Fruit fly (Drosophila melanogaster): ENCODE data around the gene Sgs7.
A peak's percentile ranks its signal among the peaks of the same experiment; 100 is the strongest.

Gene Sgs7

DNA sequence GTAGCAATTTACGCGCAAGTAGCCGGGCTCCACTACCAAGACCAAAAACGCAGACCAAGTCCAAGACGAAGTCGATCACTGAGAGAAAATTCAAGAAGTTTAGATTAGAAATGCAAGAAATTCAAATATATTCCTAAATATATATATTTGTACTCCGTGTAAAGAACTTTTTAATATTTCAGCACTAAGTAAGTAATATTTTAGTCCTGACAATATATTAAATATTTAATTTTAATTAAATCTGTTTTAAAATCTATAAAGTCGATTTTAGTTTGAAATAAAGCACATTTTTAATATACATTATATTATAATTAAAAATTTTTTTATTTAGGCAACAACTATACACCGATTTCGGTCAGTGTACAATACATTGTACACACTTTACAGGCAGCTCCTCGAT is 42.7 kb upstream of the Sgs7 start (continued):
- TF ChIP-seq Oli (tag; optimal IDR thresholded peaks at IDR 0.05), result peak; percentile 9
- TF ChIP-seq CG33557 (GFP tag; optimal IDR thresholded peaks at IDR 0.05), result no peak
- TF ChIP-seq Hr78 (GFP tag; optimal IDR thresholded peaks at IDR 0.05), result no peak
- peak; percentile 21 for TF ChIP-seq tin (GFP tag; optimal IDR thresholded peaks at IDR 0.05)
- TF ChIP-seq Hr3 (GFP tag; optimal IDR thresholded peaks at IDR 0.05), result peak; percentile 35
- TF ChIP-seq CG11504 (tag; optimal IDR thresholded peaks at IDR 0.05), result peak; percentile 72
- no peak for TF ChIP-seq knrl (GFP tag; IDR thresholded peaks at IDR 0.05; ENCODE audit: partially characterized antibody)
- TF ChIP-seq CG15479 (GFP tag; optimal IDR thresholded peaks at IDR 0.05), result no peak
- TF ChIP-seq CG15601 (tag; optimal IDR thresholded peaks at IDR 0.05), result peak; percentile 19
- TF ChIP-seq CG8089 (GFP tag; optimal IDR thresholded peaks at IDR 0.05), result no peak
- TF ChIP-seq pnt (GFP tag; optimal IDR thresholded peaks at IDR 0.05), result no peak
- no peak for TF ChIP-seq dysf (GFP tag; IDR thresholded peaks at IDR 0.05)
- TF ChIP-seq CG10147 (GFP tag; optimal IDR thresholded peaks at IDR 0.05), result peak; percentile 18

DNA sequence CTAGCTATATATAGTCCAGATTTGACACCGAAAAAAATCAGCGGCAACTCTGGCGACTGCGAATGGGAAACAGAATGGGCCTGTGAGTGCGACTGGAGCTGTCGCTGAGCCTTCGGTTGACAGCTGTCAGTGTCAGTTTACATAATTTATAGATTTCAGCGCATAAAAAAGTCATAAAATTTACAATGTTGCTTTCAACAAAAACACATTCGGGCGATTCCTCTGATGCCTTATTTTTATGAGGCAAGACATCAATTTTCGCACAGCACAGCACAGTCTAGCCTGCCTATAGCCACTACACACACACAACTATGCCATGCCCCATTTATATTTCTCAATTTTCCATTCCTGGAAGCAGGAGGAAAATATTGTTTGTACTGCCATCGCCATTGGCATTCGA is 37.3 kb upstream of the Sgs7 start:
- no peak for TF ChIP-seq Max (GFP tag; optimal IDR thresholded peaks at IDR 0.05)
- no peak for TF ChIP-seq prd (optimal IDR thresholded peaks at IDR 0.05)
- TF ChIP-seq prd (GFP tag; IDR thresholded peaks at IDR 0.05), result peak; percentile 17; the same call in 1 of the 3 replicates
- TF ChIP-seq CG10366 (GFP tag; IDR thresholded peaks at IDR 0.05), result no peak
- peak; percentile 28 for TF ChIP-seq Med (GFP tag)
- TF ChIP-seq grau (tag; optimal IDR thresholded peaks at IDR 0.05), result peak; percentile 28
- no peak for TF ChIP-seq CG2199 (GFP tag; IDR thresholded peaks at IDR 0.05)
- TF ChIP-seq Abd-B (GFP tag; optimal IDR thresholded peaks at IDR 0.05), result peak; percentile 6
- peak; percentile 33 for TF ChIP-seq sens (GFP tag)

DNA sequence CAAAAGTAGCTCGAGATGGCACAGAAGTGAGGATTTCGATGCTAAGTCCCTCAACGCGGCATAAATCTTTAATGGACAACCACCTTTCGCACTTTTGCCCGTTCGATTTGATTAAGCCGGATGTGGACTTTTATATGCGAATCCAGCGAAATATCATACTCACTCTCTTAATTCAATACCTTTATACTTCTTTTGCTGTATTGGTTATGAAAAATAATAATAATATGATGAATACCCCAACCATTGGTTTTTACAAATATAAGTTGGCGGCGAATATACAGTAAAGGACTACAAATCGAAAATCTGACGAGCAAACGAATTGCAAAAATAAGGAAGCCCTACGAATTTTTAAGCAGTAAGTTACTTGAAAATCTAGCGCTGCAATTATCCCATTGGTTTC is 36.7 kb upstream of the Sgs7 start, which contains the start of gene Vha16-3:
Gene Vha16-3 (plus strand): TSS at position 301 of the 400 bp plus-strand sequence.
- TF ChIP-seq CG17912 (GFP tag; optimal IDR thresholded peaks at IDR 0.05), result no peak
- no peak for TF ChIP-seq ash1 (GFP tag; optimal IDR thresholded peaks at IDR 0.05)

DNA sequence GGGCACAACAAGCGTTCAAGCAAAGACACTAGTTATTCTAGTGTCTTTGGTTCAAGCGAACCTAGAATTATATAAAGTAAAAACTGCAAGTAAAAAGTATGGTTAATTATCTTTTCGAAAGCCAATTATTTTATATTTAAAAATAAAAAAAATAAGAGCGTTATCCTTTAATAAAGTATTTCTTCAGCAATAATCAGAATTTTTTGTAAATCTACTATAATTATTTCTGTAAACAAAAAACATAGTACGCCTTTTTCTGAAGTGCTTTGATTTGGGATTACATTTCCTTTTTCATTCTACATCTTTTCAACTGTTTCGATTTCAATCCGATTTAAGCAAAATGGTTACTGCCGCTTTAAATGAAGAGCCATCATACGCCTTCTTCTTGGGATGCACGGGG is 35.0 kb upstream of the Sgs7 start, which contains the start of gene Vha16-2:
Gene Vha16-2 (plus strand): TSS at position 301 of the 400 bp plus-strand sequence.
- TF ChIP-seq repo (GFP tag; optimal IDR thresholded peaks at IDR 0.05), result no peak
- no peak for TF ChIP-seq danr (GFP tag; IDR thresholded peaks at IDR 0.05)
- TF ChIP-seq CG7963 (GFP tag; IDR thresholded peaks at IDR 0.05; ENCODE audit: partially characterized antibody), result no peak
- no peak for TF ChIP-seq Elba2 (GFP tag; optimal IDR thresholded peaks at IDR 0.05)
- TF ChIP-seq bbx (GFP tag; IDR thresholded peaks at IDR 0.05; ENCODE audit: partially characterized antibody), result no peak
- no peak for TF ChIP-seq grau (tag; optimal IDR thresholded peaks at IDR 0.05)
- no peak for TF ChIP-seq CG10274 (GFP tag; optimal IDR thresholded peaks at IDR 0.05)
- TF ChIP-seq lilli (GFP tag; optimal IDR thresholded peaks at IDR 0.05), result no peak
- no peak for TF ChIP-seq ash1 (GFP tag; optimal IDR thresholded peaks at IDR 0.05)
- no peak for TF ChIP-seq Oli (tag; optimal IDR thresholded peaks at IDR 0.05)
- TF ChIP-seq Poxn (GFP tag; IDR thresholded peaks at IDR 0.05), result no peak
- no peak for TF ChIP-seq CG17361 (GFP tag; IDR thresholded peaks at IDR 0.05)
- TF ChIP-seq CG7372 (GFP tag; IDR thresholded peaks at IDR 0.05), result no peak

DNA sequence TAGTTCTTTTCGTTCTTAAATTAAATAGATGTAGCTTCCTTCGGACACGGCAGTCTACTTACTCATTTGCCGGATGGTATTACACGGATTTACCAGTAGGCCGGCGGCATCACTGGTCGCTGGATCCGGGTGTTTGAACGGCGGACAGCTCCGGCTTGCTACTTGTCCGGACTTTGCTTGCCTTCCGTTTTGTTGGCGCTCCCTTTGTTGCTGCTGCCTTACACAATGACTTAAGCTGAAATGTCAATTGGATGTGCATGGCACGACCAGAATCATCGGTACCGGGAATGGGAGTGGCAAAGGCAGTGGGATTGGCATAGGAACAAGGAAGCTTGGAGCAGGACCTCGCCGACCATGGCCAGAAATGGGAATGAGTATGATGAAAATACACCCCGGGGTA is 29.4 kb upstream of the Sgs7 start:
- TF ChIP-seq Ets65A (GFP tag) (peak; percentile 80), Med (GFP tag) (peak; percentile 53), gem (tag; optimal IDR thresholded peaks at IDR 0.05) (no peak), Dbx (GFP tag; IDR thresholded peaks at IDR 0.05) (no peak), sr (GFP tag; IDR thresholded peaks at IDR 0.05) (0 out of 3 replicates have a peak, but pooled peaks have one; percentile 4), CG11456 (GFP tag; IDR thresholded peaks at IDR 0.05) (0 out of 3 replicates have a peak, but pooled peaks have one; percentile 13), Dp (GFP tag; optimal IDR thresholded peaks at IDR 0.05) (no peak), dysf (GFP tag; IDR thresholded peaks at IDR 0.05) (0 out of 3 replicates have a peak, but pooled peaks have one; percentile 13)
